Worm (Caenorhabditis elegans): Measurements from ENCODE around the gene rpl-11.1.

DNA sequence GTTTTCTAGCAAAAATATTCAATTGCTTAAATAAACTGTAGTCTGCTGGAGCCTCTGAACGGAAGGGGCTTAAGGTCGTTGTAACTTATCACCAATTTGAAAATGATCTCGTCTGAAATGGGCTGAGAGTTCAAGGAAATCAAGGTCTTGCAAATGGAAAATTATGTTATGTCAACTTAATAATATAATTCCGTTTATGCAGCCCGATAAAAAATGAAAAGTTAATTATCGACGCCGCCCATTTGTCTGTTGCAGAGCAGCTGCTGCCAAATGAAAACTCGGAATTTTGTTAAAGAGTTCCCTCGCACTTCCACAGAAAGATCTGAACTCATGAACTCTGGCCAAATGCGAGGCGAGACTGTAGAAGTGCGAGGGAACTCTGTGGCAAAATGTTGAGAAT is 44.7 kb downstream of the rpl-11.1 start, which contains the start of gene srbc-67:
- TF ChIP-seq nhr-10 (tag; optimal IDR thresholded peaks at IDR 0.05) = no peak
- no peak for TF ChIP-seq ceh-62 (tag; optimal IDR thresholded peaks at IDR 0.05)
- no peak for TF ChIP-seq nhr-11 (tag; optimal IDR thresholded peaks at IDR 0.05)
- TF ChIP-seq nhr-237 (tag; optimal IDR thresholded peaks at IDR 0.05) = no peak
- TF ChIP-seq skn-1 (tag; optimal IDR thresholded peaks at IDR 0.05) = no peak
- TF ChIP-seq zip-11 (GFP tag; IDR thresholded peaks at IDR 0.05) = no peak
- no peak for TF ChIP-seq pha-4 (GFP tag; IDR thresholded peaks at IDR 0.05)
- no peak for TF ChIP-seq pha-4 (tag; optimal IDR thresholded peaks at IDR 0.05)
- TF ChIP-seq tag-97 (GFP tag; IDR thresholded peaks at IDR 0.05) = no peak
- TF ChIP-seq fos-1 (tag; optimal IDR thresholded peaks at IDR 0.05) = no peak
- no peak for TF ChIP-seq ceh-82 (tag; optimal IDR thresholded peaks at IDR 0.05)
- no peak for TF ChIP-seq lsy-2 (tag; optimal IDR thresholded peaks at IDR 0.05)
- no peak for TF ChIP-seq zag-1 (tag; optimal IDR thresholded peaks at IDR 0.05)
